Fruit fly (Drosophila melanogaster): ENCODE results near the gene Saysd1.

DNA sequence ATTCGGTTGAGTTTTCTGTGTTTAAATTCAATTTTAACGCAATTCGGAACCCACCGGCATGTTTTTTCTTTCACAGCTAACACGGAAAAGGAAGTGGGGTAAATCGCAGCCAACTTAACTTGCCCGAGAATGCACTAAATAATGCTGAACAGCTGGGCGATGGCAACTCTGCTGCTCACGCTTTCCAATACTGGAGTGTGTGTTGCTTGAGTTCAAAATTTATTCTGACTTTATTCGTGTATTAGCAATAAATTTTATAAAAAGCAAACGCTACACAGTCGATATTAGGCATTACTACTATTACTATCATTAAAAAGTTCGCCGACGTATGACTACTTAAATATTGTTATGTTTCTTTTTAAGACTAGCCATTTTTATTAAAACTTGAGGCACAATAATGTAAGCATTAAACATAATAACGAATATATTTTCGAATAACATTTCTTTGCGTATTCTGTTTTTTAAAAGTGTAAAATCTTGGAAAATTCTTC lies 32.4 kb upstream of the Saysd1 start, which contains the start of the genes RpS27 and Nup37:
- TF ChIP-seq Sin3A (optimal IDR thresholded peaks at IDR 0.05), result no peak
- no peak for TF ChIP-seq Myc (optimal IDR thresholded peaks at IDR 0.05)

Measured in Kc167 (cell line).